Fruit fly (Drosophila melanogaster) whole organism, wandering third instar larva: ENCODE results near the gene para.

Experiments
- Abd-B ChIP-seq: fragments of >200 bp; optimal IDR thresholded peaks from 2 replicates; lab custom pipeline; 2017; ENCODE audit warnings: missing biosample characterization, missing genetic modification characterization
- CG32264 ChIP-seq: fragments of 200-800 bp; sonication (Bioruptor generic); optimal IDR thresholded peaks from 2 replicates; lab custom pipeline; 2016; ENCODE audit warnings: missing biosample characterization, missing genetic modification characterization
- CG9705 ChIP-seq: fragments of 200-800 bp; sonication (Bioruptor generic); optimal IDR thresholded peaks from 2 replicates; lab custom pipeline; 2018; ENCODE audit warnings: missing biosample characterization, mild to moderate bottlenecking, missing genetic modification characterization
- Dfd ChIP-seq: fragments of >200 bp; optimal IDR thresholded peaks from 2 replicates; lab custom pipeline; 2017; ENCODE audit warnings: missing biosample characterization, missing genetic modification characterization
- Dif ChIP-seq: fragments of 200-275, 200-300 bp; sonication (Bioruptor generic); optimal IDR thresholded peaks from 2 replicates; lab custom pipeline; 2018; ENCODE audit warnings: missing biosample characterization, missing genetic modification characterization; ENCODE audit not compliant: partially characterized antibody
- GATAd ChIP-seq: sonication (Bioruptor generic); optimal IDR thresholded peaks from 2 replicates; lab custom pipeline; 2016; ENCODE audit warnings: missing biosample characterization, missing genetic modification characterization
- HLH106 ChIP-seq: fragments of 200-800 bp; optimal IDR thresholded peaks from 3 replicates; lab custom pipeline; 2019; ENCODE audit warnings: missing biosample characterization, mild to moderate bottlenecking, missing genetic modification characterization, moderate library complexity
- Hnf4 ChIP-seq: fragments of 200-800 bp; sonication (Bioruptor generic); optimal IDR thresholded peaks from 2 replicates; lab custom pipeline; 2016; ENCODE audit warnings: missing biosample characterization, mild to moderate bottlenecking, missing genetic modification characterization
- Hr83 ChIP-seq: fragments of 200-300 bp; sonication (Bioruptor generic); optimal IDR thresholded peaks from 2 replicates; lab custom pipeline; 2016; ENCODE audit warnings: missing biosample characterization, mild to moderate bottlenecking, missing genetic modification characterization, moderate library complexity; ENCODE audit not compliant: poor library complexity, severe bottlenecking
- Jra ChIP-seq: sonication (Bioruptor generic); optimal IDR thresholded peaks from 2 replicates; lab custom pipeline; 2016; ENCODE audit warnings: missing biosample characterization, missing genetic modification characterization
- Mio ChIP-seq: sonication (Bioruptor generic); optimal IDR thresholded peaks from 2 replicates; lab custom pipeline; 2016; ENCODE audit warnings: missing biosample characterization, missing genetic modification characterization
- Myc ChIP-seq: fragments of >200 bp; optimal IDR thresholded peaks from 2 replicates; lab custom pipeline; 2017
- OdsH ChIP-seq: fragments of 200-800 bp; sonication (Bioruptor generic); optimal IDR thresholded peaks from 2 replicates; lab custom pipeline; 2016; ENCODE audit warnings: missing biosample characterization, mild to moderate bottlenecking, missing genetic modification characterization
- Rel ChIP-seq, 2 experiments: fragments of 200-800 bp; sonication (Bioruptor generic) in 1 of 2; optimal IDR thresholded peaks; 2 replicates in 1 of 2; 3 replicates in 1 of 2; lab custom pipeline; 2016 to 2019; ENCODE audit warnings: mild to moderate bottlenecking in 2 of 2, missing biosample characterization in 2 of 2, missing genetic modification characterization in 2 of 2, moderate library complexity in 1 of 2
- Sp1 ChIP-seq: fragments of 200-800 bp; sonication (Bioruptor generic); optimal IDR thresholded peaks from 3 replicates; lab custom pipeline; 2019; ENCODE audit warnings: missing biosample characterization, mild to moderate bottlenecking, missing genetic modification characterization, moderate library complexity
- Vsx2 ChIP-seq: fragments of 200-300, 225-300 bp; sonication (Bioruptor generic); optimal IDR thresholded peaks from 2 replicates; lab custom pipeline; 2018; ENCODE audit warnings: missing biosample characterization, missing genetic modification characterization; ENCODE audit not compliant: partially characterized antibody
- br ChIP-seq: fragments of 200-800 bp; sonication (Bioruptor generic); optimal IDR thresholded peaks from 2 replicates; lab custom pipeline; 2016; ENCODE audit warnings: missing biosample characterization, missing genetic modification characterization
- dl ChIP-seq, 2 experiments: fragments of 175-275, 200-275 bp in 1 of 2; fragments of 200-275 bp in 1 of 2; sonication (Bioruptor generic); optimal IDR thresholded peaks; lab custom pipeline; 2018; ENCODE audit warnings: mild to moderate bottlenecking in 2 of 2, missing biosample characterization in 2 of 2, missing genetic modification characterization in 2 of 2, moderate library complexity in 2 of 2; ENCODE audit not compliant: partially characterized antibody in 2 of 2, insufficient read depth in 1 of 2
- dmrt93B ChIP-seq: fragments of 200-800 bp; sonication (Bioruptor generic); optimal IDR thresholded peaks from 2 replicates; lab custom pipeline; 2018; ENCODE audit warnings: missing biosample characterization, mild to moderate bottlenecking, missing genetic modification characterization
- dsf ChIP-seq: sonication (Bioruptor generic); optimal IDR thresholded peaks from 2 replicates; lab custom pipeline; 2016; ENCODE audit warnings: missing biosample characterization, missing genetic modification characterization, borderline replicate concordance
- foxo ChIP-seq, 2 experiments: fragments of 200-800 bp; sonication (Bioruptor generic); optimal IDR thresholded peaks; 2 replicates in 1 of 2; 3 replicates in 1 of 2; lab custom pipeline; 2016 to 2017; ENCODE audit warnings: missing biosample characterization in 2 of 2, missing genetic modification characterization in 2 of 2
- fru ChIP-seq: fragments of 200-800 bp; sonication (Bioruptor generic); optimal IDR thresholded peaks from 3 replicates; lab custom pipeline; 2016; ENCODE audit warnings: missing biosample characterization, mild to moderate bottlenecking, missing genetic modification characterization
- h ChIP-seq: fragments of 200-800 bp; sonication (Bioruptor generic); optimal IDR thresholded peaks from 3 replicates; lab custom pipeline; 2016; ENCODE audit warnings: missing biosample characterization, mild to moderate bottlenecking, missing genetic modification characterization
- jim ChIP-seq: fragments of 175-275, 200-325 bp; sonication (Bioruptor generic); optimal IDR thresholded peaks from 2 replicates; lab custom pipeline; 2016; ENCODE audit warnings: missing biosample characterization, mild to moderate bottlenecking, missing genetic modification characterization
- lola ChIP-seq: fragments of >200 bp; optimal IDR thresholded peaks from 2 replicates; lab custom pipeline; 2017; ENCODE audit warnings: missing biosample characterization, missing genetic modification characterization
- psq ChIP-seq: fragments of 200-800 bp; sonication (Bioruptor generic); optimal IDR thresholded peaks from 3 replicates; lab custom pipeline; 2017; ENCODE audit warnings: missing biosample characterization, mild to moderate bottlenecking, missing genetic modification characterization, moderate library complexity
- sage ChIP-seq: fragments of 200-800 bp; sonication (Bioruptor generic); optimal IDR thresholded peaks from 2 replicates; lab custom pipeline; 2016; ENCODE audit warnings: missing biosample characterization, mild to moderate bottlenecking, missing genetic modification characterization
- sv ChIP-seq: fragments of 200-800 bp; sonication (Bioruptor generic); optimal IDR thresholded peaks from 3 replicates; lab custom pipeline; 2016; ENCODE audit warnings: missing biosample characterization, missing genetic modification characterization
- tai ChIP-seq: sonication (Bioruptor generic); optimal IDR thresholded peaks from 2 replicates; lab custom pipeline; 2016; ENCODE audit warnings: missing biosample characterization, missing genetic modification characterization
- usp ChIP-seq: fragments of >200 bp; optimal IDR thresholded peaks from 2 replicates; lab custom pipeline; 2017; ENCODE audit warnings: missing biosample characterization, missing genetic modification characterization
- woc ChIP-seq: sonication (Bioruptor generic); optimal IDR thresholded peaks from 2 replicates; lab custom pipeline; 2016; ENCODE audit warnings: missing biosample characterization, mild to moderate bottlenecking, missing genetic modification characterization

The para gene

DNA sequence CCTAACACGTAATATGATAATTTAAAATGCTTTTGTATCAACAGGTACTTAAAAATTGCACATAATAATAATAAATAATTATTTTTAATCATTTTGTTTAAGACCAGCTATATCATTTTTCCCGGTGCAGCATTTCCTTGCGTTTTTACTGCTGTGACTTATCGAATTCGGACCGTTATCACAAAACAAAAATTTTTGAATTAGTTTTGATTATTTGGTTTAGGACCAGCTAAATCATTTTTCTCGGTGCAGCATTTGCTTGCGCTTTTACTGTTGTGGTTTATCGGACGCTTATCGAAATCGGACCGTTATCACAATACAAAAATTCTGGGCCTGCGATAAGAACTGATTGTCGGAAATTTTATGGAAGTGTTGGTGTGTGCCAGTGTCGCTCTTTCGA lies 19.7 kb upstream of the para start (continued):
- TF ChIP-seq h (GFP tag; lab: Kevin White, UChicago) (peak; percentile 72), tai (GFP tag; lab: Kevin White, UChicago) (peak; percentile 49), br (GFP tag; lab: Kevin White, UChicago) (peak; percentile 72), GATAd (peak; percentile 79), Hnf4 (GFP tag; lab: Kevin White, UChicago) (peak; percentile 70), Myc (lab: Kevin White, UChicago) (no peak), Hr83 (GFP tag; lab: Kevin White, UChicago) (peak; percentile 36), woc (GFP tag; lab: Kevin White, UChicago) (peak; percentile 43), foxo (GFP tag; optimal IDR thresholded peaks at IDR 0.05; lab: Kevin White, UChicago) (peak; percentile 0 to 82), usp (GFP tag; lab: Kevin White, UChicago) (no peak), dmrt93B (GFP tag; lab: Kevin White, UChicago) (no peak), Vsx2 (GFP tag; lab: Kevin White, UChicago) (no peak), Mio (GFP tag; lab: Kevin White, UChicago) (no peak), CG9705 (GFP tag; lab: Kevin White, UChicago) (peak; percentile 30), Abd-B (GFP tag; lab: Kevin White, UChicago) (no peak)

DNA sequence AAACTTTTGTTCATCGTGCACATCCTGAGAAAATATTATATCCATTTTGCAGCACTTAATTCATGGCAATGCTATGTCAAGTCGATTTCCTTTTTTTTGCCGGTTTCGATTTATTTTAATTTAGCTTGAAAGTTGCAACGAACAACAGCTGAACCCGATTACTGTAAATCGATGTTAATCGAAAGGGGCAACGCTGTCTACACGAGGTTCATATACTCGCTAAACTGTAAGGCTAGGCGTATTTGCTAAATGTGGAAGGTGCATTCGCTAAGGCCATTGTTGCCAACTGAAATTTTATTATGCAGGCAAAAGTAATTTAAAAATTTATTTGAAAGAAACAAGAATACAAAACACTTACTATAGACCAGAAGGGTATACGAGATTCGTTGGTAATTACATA lies 14.5 kb upstream of the para start, which contains the start of gene CG9902:
Gene CG9902 (minus strand): TSS at position 131 of the 400 bp plus-strand sequence.
- no peak for TF ChIP-seq dsf
- TF ChIP-seq Rel (GFP tag; optimal IDR thresholded peaks at IDR 0.05; lab: Kevin White, UChicago), result no peak
- TF ChIP-seq Rel (tag; optimal IDR thresholded peaks at IDR 0.05; lab: Kevin White, UChicago), result peak; percentile 9
- TF ChIP-seq Myc (lab: Kevin White, UChicago), result peak; percentile 45

DNA sequence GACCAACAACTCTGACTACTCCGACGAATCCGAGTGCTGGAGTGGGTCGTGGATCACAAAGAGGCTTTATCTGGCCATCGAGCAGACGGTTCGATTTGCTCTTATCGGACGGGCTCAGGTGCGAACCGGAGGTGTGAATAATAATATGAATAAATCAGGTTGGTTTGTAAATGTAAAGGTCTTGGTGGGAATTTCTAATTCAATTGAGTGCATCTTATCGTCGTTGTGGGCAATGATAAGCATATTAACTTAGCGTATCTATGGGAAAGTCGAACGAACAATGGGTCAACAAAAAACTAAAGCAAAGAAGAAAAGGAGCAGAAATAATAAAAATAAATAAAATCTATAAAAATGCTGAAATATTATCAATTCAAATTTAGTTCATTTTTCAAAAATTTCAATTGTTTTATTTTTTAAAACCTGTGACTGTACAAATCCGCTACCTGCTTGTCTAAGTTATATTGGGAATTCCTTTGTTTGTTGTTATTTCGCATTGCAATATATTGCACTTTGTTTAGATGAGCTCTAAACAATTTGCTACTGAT lies 8.0 kb upstream of the para start, which contains the start of gene CG9903:
Gene CG9903 (minus strand): TSS at position 51 of the 545 bp plus-strand sequence.
- no peak for TF ChIP-seq dmrt93B (GFP tag; lab: Kevin White, UChicago)
- no peak for TF ChIP-seq woc (GFP tag; lab: Kevin White, UChicago)
- peak; percentile 51 for TF ChIP-seq fru (GFP tag; lab: Kevin White, UChicago)
- peak; percentile 43 for TF ChIP-seq Sp1 (GFP tag; lab: Kevin White, UChicago)
- TF ChIP-seq foxo (GFP tag; optimal IDR thresholded peaks at IDR 0.05; lab: Kevin White, UChicago), result peak in 1 of 2 experiments; percentile 30
- no peak for TF ChIP-seq Rel (GFP tag; optimal IDR thresholded peaks at IDR 0.05; lab: Kevin White, UChicago)
- peak; percentile 51 for TF ChIP-seq Rel (tag; optimal IDR thresholded peaks at IDR 0.05; lab: Kevin White, UChicago)
- TF ChIP-seq Jra, result no peak
- peak; percentile 13 for TF ChIP-seq OdsH (GFP tag; lab: Kevin White, UChicago)
- TF ChIP-seq CG32264 (GFP tag; lab: Kevin White, UChicago), result no peak
- peak; percentile 61 for TF ChIP-seq HLH106 (tag; lab: Kevin White, UChicago)
- no peak for TF ChIP-seq sage (GFP tag; lab: Kevin White, UChicago)
- TF ChIP-seq psq, result peak; percentile 23

DNA sequence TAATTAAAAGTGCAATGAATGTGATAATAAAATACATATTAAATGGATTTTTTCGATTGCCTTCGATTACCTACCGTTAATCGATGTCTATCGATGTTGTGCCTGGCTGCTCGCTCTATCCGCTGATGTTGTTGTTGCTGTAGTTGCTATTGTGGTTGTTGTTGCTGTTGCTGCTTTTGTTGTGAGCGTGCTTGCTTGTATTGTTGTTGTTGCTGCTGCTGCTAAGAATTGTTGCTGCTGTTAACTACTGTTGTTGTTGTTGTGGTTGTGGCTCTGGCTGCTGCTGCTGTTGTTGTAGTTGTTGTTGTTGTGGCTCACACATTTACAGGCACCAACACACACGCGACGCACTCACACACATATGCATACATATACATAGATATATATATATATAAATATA lies 5.7 kb downstream of the para start:
- TF ChIP-seq Dfd (GFP tag; lab: Kevin White, UChicago) (peak; percentile 59), jim (GFP tag; lab: Kevin White, UChicago) (no peak), lola (GFP tag; lab: Kevin White, UChicago) (no peak), sv (GFP tag; lab: Kevin White, UChicago) (no peak)

DNA sequence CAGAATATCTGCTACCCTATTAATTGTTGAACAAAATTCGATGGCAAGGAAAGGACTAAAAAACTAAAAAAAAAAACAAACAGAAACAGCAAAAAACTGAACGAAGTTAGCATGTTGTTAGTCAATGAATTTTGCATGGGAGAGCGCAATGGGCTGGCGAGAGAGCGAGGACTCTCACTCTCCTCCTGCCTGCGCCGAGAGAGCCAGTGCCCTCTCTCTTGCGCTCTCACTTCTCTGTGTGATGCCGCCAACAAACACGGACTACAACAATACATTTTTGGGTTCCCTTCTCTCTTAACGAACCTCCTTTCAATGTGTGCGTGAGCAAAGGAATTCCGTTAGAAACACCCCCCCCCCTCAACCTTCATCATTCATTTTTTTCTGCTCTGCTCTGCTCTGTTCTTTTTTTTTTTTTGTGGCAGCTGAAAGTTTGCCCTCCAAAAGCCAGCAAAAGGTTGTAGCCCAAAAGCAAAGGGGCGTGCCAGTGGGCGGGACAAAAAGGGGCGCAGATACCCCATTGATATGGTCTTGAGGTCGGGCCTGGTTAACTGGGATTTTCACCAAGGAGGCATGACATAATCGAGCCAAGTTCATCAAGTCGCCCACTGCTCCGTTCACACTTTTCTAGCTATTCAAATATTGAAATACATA lies 6.7 kb downstream of the para start:
- TF ChIP-seq woc (GFP tag; lab: Kevin White, UChicago) (no peak), CG32264 (GFP tag; lab: Kevin White, UChicago) (no peak), Abd-B (GFP tag; lab: Kevin White, UChicago) (no peak), dl (GFP tag; optimal IDR thresholded peaks at IDR 0.05; lab: Kevin White, UChicago; ENCODE audit: insufficient read depth in 1 of 2, partially characterized antibody in 2 of 2) (peak in 1 of 2 experiments; percentile 56), Dif (peak; percentile 62), Dfd (GFP tag; lab: Kevin White, UChicago) (peak; percentile 55), CG9705 (GFP tag; lab: Kevin White, UChicago) (no peak)
